Fruit fly (Drosophila melanogaster) whole organism, embryonic: ENCODE measurements around the gene Sec3.

ENCODE experiments used
- BEAF-32 ChIP-seq: fragments of 200-800 bp; sonication (Bioruptor generic); optimal IDR thresholded peaks from 3 replicates; lab custom pipeline; 2017; ENCODE audit warnings: missing biosample characterization, missing genetic modification characterization, mild to moderate bottlenecking, moderate library complexity, missing genetic modification reagents
- CG11247 ChIP-seq: fragments of 200-800 bp; sonication (Bioruptor generic); IDR thresholded peaks from 2 replicates; pipeline ENCODE4 v1.3.6; 2022; ENCODE audit warnings: missing biosample characterization, missing genetic modification characterization
- CG13123 ChIP-seq: fragments of 200-800 bp; sonication (Bioruptor generic); optimal IDR thresholded peaks from 2 replicates; lab custom pipeline; 2016; ENCODE audit warnings: missing biosample characterization, missing genetic modification characterization
- CG13287 ChIP-seq: fragments of 200-800 bp; sonication (Bioruptor generic); IDR thresholded peaks from 2 replicates; pipeline ENCODE4 v1.3.6; 2022; ENCODE audit warnings: missing biosample characterization, missing genetic modification characterization; ENCODE audit not compliant: partially characterized antibody
- CG14667 ChIP-seq: fragments of 200-800 bp; sonication (Bioruptor generic); IDR thresholded peaks from 2 replicates; pipeline ENCODE4 v1.3.6; 2022; ENCODE audit warnings: missing biosample characterization, missing genetic modification characterization
- CG14710 ChIP-seq: fragments of 200-800 bp; sonication (Bioruptor generic); optimal IDR thresholded peaks from 3 replicates; lab custom pipeline; 2019; ENCODE audit warnings: missing biosample characterization, mild to moderate bottlenecking, missing genetic modification characterization, moderate library complexity
- CG15269 ChIP-seq: fragments of 200-800 bp; sonication (Bioruptor generic); optimal IDR thresholded peaks from 2 replicates; lab custom pipeline; 2018; ENCODE audit warnings: missing biosample characterization, mild to moderate bottlenecking, missing genetic modification characterization, moderate library complexity
- CG1529 ChIP-seq: fragments of 200-800 bp; sonication (Bioruptor generic); optimal IDR thresholded peaks from 3 replicates; lab custom pipeline; 2018; ENCODE audit warnings: missing biosample characterization, missing genetic modification characterization
- CG1647 ChIP-seq: fragments of 200-800 bp; sonication (Bioruptor generic); optimal IDR thresholded peaks from 3 replicates; lab custom pipeline; 2016; ENCODE audit warnings: missing biosample characterization, missing genetic modification characterization
- CG2199 ChIP-seq: fragments of 200-800 bp; sonication (Bioruptor generic); IDR thresholded peaks from 3 replicates; pipeline ENCODE4 v1.3.6; 2022; ENCODE audit warnings: missing biosample characterization, missing genetic modification characterization
- CG33213 ChIP-seq: fragments of 200-800 bp; sonication (Bioruptor generic); optimal IDR thresholded peaks from 3 replicates; lab custom pipeline; 2016; ENCODE audit warnings: missing biosample characterization, missing genetic modification characterization
- CG34422 ChIP-seq: fragments of 200-800 bp; sonication (Bioruptor generic); IDR thresholded peaks from 3 replicates; pipeline ENCODE4 v1.3.6; 2022; ENCODE audit warnings: missing biosample characterization, missing genetic modification characterization
- CG4404 ChIP-seq: fragments of 200-800 bp; sonication (Bioruptor generic); IDR thresholded peaks from 2 replicates; pipeline ENCODE4 v1.3.6; 2022; ENCODE audit warnings: missing biosample characterization, missing genetic modification characterization
- CG6791 ChIP-seq: fragments of 200-800 bp; sonication (Bioruptor generic); IDR thresholded peaks from 3 replicates; pipeline ENCODE4 v1.3.6; 2022; ENCODE audit warnings: missing biosample characterization, missing genetic modification characterization; ENCODE audit not compliant: partially characterized antibody
- CG7271 ChIP-seq: fragments of 200-800 bp; sonication (Bioruptor generic); optimal IDR thresholded peaks from 2 replicates; lab custom pipeline; 2018; ENCODE audit warnings: missing biosample characterization, mild to moderate bottlenecking, missing genetic modification characterization, moderate library complexity
- CG7357 ChIP-seq: fragments of 200-800 bp; sonication (Bioruptor generic); IDR thresholded peaks from 3 replicates; pipeline ENCODE4 v1.3.6; 2022; ENCODE audit warnings: missing biosample characterization, missing genetic modification characterization
- CG8924 ChIP-seq: fragments of 200-800 bp; optimal IDR thresholded peaks from 3 replicates; lab custom pipeline; 2019; ENCODE audit warnings: missing biosample characterization, mild to moderate bottlenecking, missing genetic modification characterization, moderate library complexity
- CG9437 ChIP-seq: fragments of 200-800 bp; sonication (Bioruptor generic); optimal IDR thresholded peaks from 2 replicates; lab custom pipeline; 2018; ENCODE audit warnings: missing biosample characterization, mild to moderate bottlenecking, missing genetic modification characterization
- CG9609 ChIP-seq: fragments of 200-800 bp; sonication (Bioruptor generic); optimal IDR thresholded peaks from 3 replicates; lab custom pipeline; 2016; ENCODE audit warnings: missing biosample characterization, missing genetic modification characterization
- CkIIα-i1 ChIP-seq: fragments of 200-800 bp; sonication (Bioruptor generic); IDR thresholded peaks from 2 replicates; pipeline ENCODE4 v1.3.6; 2022; ENCODE audit warnings: missing biosample characterization, missing genetic modification characterization
- Dll ChIP-seq: fragments of 200-800 bp; sonication (Bioruptor generic); IDR thresholded peaks from 4 replicates; pipeline ENCODE4 v1.3.6; 2022; ENCODE audit warnings: missing biosample characterization, missing genetic modification characterization; ENCODE audit not compliant: partially characterized antibody
- HLH4C ChIP-seq: fragments of 200-800 bp; sonication (Bioruptor generic); IDR thresholded peaks from 3 replicates; pipeline ENCODE4 v1.3.6; 2022; ENCODE audit warnings: missing biosample characterization, missing genetic modification characterization; ENCODE audit not compliant: partially characterized antibody
- Max ChIP-seq: fragments of 200-800 bp; sonication (Bioruptor generic); optimal IDR thresholded peaks from 2 replicates; lab custom pipeline; 2016; ENCODE audit warnings: missing biosample characterization, mild to moderate bottlenecking, missing genetic modification characterization
- NK7.1 ChIP-seq: fragments of 200-800 bp; sonication (Bioruptor generic); optimal IDR thresholded peaks from 3 replicates; lab custom pipeline; 2016; ENCODE audit warnings: missing biosample characterization, missing genetic modification characterization
- Pdp1 ChIP-seq, 2 experiments: fragments of 200-800 bp; sonication (Bioruptor generic); optimal IDR thresholded peaks; 3 replicates each; lab custom pipeline; 2016; ENCODE audit warnings: missing biosample characterization in 2 of 2, missing genetic modification characterization in 2 of 2, mild to moderate bottlenecking in 1 of 2, moderate library complexity in 1 of 2
- Scr ChIP-seq: fragments of 200-800 bp; sonication (Bioruptor generic); IDR thresholded peaks from 2 replicates; pipeline ENCODE4 v1.3.6; 2022; ENCODE audit warnings: missing biosample characterization, missing genetic modification characterization; ENCODE audit not compliant: partially characterized antibody
- amos ChIP-seq: fragments of 200-800 bp; sonication (Bioruptor generic); IDR thresholded peaks from 2 replicates; pipeline ENCODE4 v1.3.6; 2022; ENCODE audit warnings: missing biosample characterization, missing genetic modification characterization; ENCODE audit not compliant: partially characterized antibody
- ato ChIP-seq: fragments of 200-800 bp; sonication (Bioruptor generic); IDR thresholded peaks from 2 replicates; pipeline ENCODE4 v1.3.6; 2022; ENCODE audit warnings: missing biosample characterization, missing genetic modification characterization; ENCODE audit not compliant: partially characterized antibody
- bowl ChIP-seq: fragments of 200-800 bp; sonication (Bioruptor generic); IDR thresholded peaks from 2 replicates; pipeline ENCODE4 v1.3.6; 2022; ENCODE audit warnings: missing biosample characterization, missing genetic modification characterization
- chif ChIP-seq, 2 experiments: fragments of 200-800 bp; sonication (Bioruptor generic); optimal IDR thresholded peaks; 3 replicates each; lab custom pipeline; 2016; ENCODE audit warnings: missing biosample characterization in 2 of 2, missing genetic modification characterization in 2 of 2
- chinmo ChIP-seq: fragments of 200-800 bp; sonication (Bioruptor generic); IDR thresholded peaks from 4 replicates; pipeline ENCODE4 v1.3.6; 2022; ENCODE audit warnings: missing biosample characterization, missing genetic modification characterization; ENCODE audit not compliant: partially characterized antibody
- crc ChIP-seq: fragments of 200-800 bp; sonication (Bioruptor generic); optimal IDR thresholded peaks from 2 replicates; lab custom pipeline; 2016; ENCODE audit warnings: missing biosample characterization, missing genetic modification characterization
- crol ChIP-seq: fragments of 200-800 bp; sonication (Bioruptor generic); IDR thresholded peaks from 2 replicates; pipeline ENCODE4 v1.3.6; 2022; ENCODE audit warnings: missing biosample characterization, missing genetic modification characterization
- fru ChIP-seq: fragments of >200 bp; optimal IDR thresholded peaks from 2 replicates; lab custom pipeline; 2017
- gcm2 ChIP-seq: fragments of 200-800 bp; sonication (Bioruptor generic); optimal IDR thresholded peaks from 2 replicates; lab custom pipeline; 2016; ENCODE audit warnings: missing biosample characterization, missing genetic modification characterization
- hb ChIP-seq: fragments of 200-800 bp; sonication (Bioruptor generic); IDR thresholded peaks from 3 replicates; pipeline ENCODE4 v1.3.6; 2022; ENCODE audit warnings: missing biosample characterization, missing genetic modification characterization; ENCODE audit not compliant: partially characterized antibody
- kah ChIP-seq: fragments of 200-800 bp; sonication (Bioruptor generic); optimal IDR thresholded peaks from 2 replicates; lab custom pipeline; 2018; ENCODE audit warnings: missing biosample characterization, mild to moderate bottlenecking, missing genetic modification characterization
- kay ChIP-seq: fragments of 200-800 bp; sonication (Bioruptor generic); optimal IDR thresholded peaks from 2 replicates; lab custom pipeline; 2016; ENCODE audit warnings: missing biosample characterization, missing genetic modification characterization
- lbe ChIP-seq: fragments of 200-800 bp; sonication (Bioruptor generic); optimal IDR thresholded peaks from 2 replicates; lab custom pipeline; 2016; ENCODE audit warnings: missing biosample characterization, mild to moderate bottlenecking, missing genetic modification characterization
- onecut ChIP-seq: fragments of 200-800 bp; sonication (Bioruptor generic); IDR thresholded peaks from 2 replicates; pipeline ENCODE4 v1.3.6; 2022; ENCODE audit warnings: missing biosample characterization, missing genetic modification characterization
- p53 ChIP-seq: fragments of 200-800 bp; sonication (Bioruptor generic); optimal IDR thresholded peaks from 2 replicates; lab custom pipeline; 2016; ENCODE audit warnings: missing biosample characterization, missing genetic modification characterization
- phol ChIP-seq: fragments of 200-800 bp; sonication (Bioruptor generic); optimal IDR thresholded peaks from 3 replicates; lab custom pipeline; 2018; ENCODE audit warnings: missing biosample characterization, mild to moderate bottlenecking, missing genetic modification characterization, moderate library complexity
- pros ChIP-seq: fragments of 200-800 bp; sonication (Bioruptor generic); optimal IDR thresholded peaks from 3 replicates; lab custom pipeline; 2019; ENCODE audit warnings: missing biosample characterization, mild to moderate bottlenecking, missing genetic modification characterization, moderate library complexity
- pzg ChIP-seq: fragments of 200-800 bp; sonication (Bioruptor generic); optimal IDR thresholded peaks from 3 replicates; lab custom pipeline; 2018; ENCODE audit warnings: missing biosample characterization, mild to moderate bottlenecking, missing genetic modification characterization, moderate library complexity
- run ChIP-seq: fragments of 200-800 bp; sonication (Bioruptor generic); optimal IDR thresholded peaks from 3 replicates; lab custom pipeline; 2018; ENCODE audit warnings: missing biosample characterization, mild to moderate bottlenecking, missing genetic modification characterization
- seq ChIP-seq: fragments of 200-800 bp; sonication (Bioruptor generic); IDR thresholded peaks from 2 replicates; pipeline ENCODE4 v1.3.6; 2022; ENCODE audit warnings: missing biosample characterization, missing genetic modification characterization
- sob ChIP-seq: fragments of 200-800 bp; sonication (Bioruptor generic); IDR thresholded peaks from 2 replicates; pipeline ENCODE4 v1.3.6; 2022; ENCODE audit warnings: missing biosample characterization, missing genetic modification characterization
- unc-4 ChIP-seq: fragments of 200-800 bp; sonication (Bioruptor generic); IDR thresholded peaks from 2 replicates; pipeline ENCODE4 v1.3.6; 2022; ENCODE audit warnings: missing biosample characterization, missing genetic modification characterization; ENCODE audit not compliant: partially characterized antibody
- usp ChIP-seq: fragments of >200 bp; optimal IDR thresholded peaks from 2 replicates; lab custom pipeline; 2017; ENCODE audit warnings: missing biosample characterization, missing genetic modification characterization

The Sec3 gene

dm6 chr3L:17404646-17405045 lies 20.4 kb downstream of the Sec3 start (continued):
- TF ChIP-seq kah (GFP tag; lab: Kevin White, UChicago) = no peak
- peak; percentile 9 for TF ChIP-seq CG13123 (GFP tag; lab: Kevin White, UChicago)
- TF ChIP-seq CG14710 = peak; percentile 28
- TF ChIP-seq CG15269 (tag; lab: Kevin White, UChicago) = peak; percentile 54
- TF ChIP-seq pzg (GFP tag; lab: Kevin White, UChicago) = no peak
- TF ChIP-seq Max (GFP tag; lab: Kevin White, UChicago) = peak; percentile 16

- TF ChIP-seq CG11247 (GFP tag; lab: Robert Waterston, UW) (no peak), HLH4C (GFP tag; lab: Robert Waterston, UW) (peak; percentile 33; the same call in 1 of the 3 replicates), CkIIα-i1 (no peak), hb (GFP tag; lab: Robert Waterston, UW) (0 out of 3 replicates have a peak, but pooled peaks have one; percentile 48), gcm2 (no peak), run (tag; lab: Kevin White, UChicago) (no peak), kay (GFP tag; lab: Kevin White, UChicago) (no peak), NK7.1 (no peak), unc-4 (GFP tag; lab: Robert Waterston, UW) (0 out of 2 replicates have a peak, but pooled peaks have one; percentile 35), CG9609 (GFP tag; lab: Kevin White, UChicago) (no peak), CG14667 (GFP tag; lab: Robert Waterston, UW) (no peak), bowl (GFP tag; lab: Robert Waterston, UW) (no peak), BEAF-32 (GFP tag; lab: Kevin White, UChicago) (peak; percentile 35), crc (no peak), ato (GFP tag; lab: Robert Waterston, UW) (no peak), CG8924 (no peak), CG34422 (GFP tag; lab: Robert Waterston, UW) (no peak), CG7357 (GFP tag; lab: Robert Waterston, UW) (no peak), amos (GFP tag; lab: Robert Waterston, UW) (peak; percentile 43; the same call in 1 of the 2 replicates), sob (GFP tag; lab: Robert Waterston, UW) (no peak), p53 (GFP tag; lab: Kevin White, UChicago) (no peak), CG1647 (GFP tag; lab: Kevin White, UChicago) (no peak), CG33213 (GFP tag; lab: Kevin White, UChicago) (no peak), CG4404 (no peak), phol (tag; lab: Kevin White, UChicago) (no peak), CG6791 (GFP tag; lab: Robert Waterston, UW) (0 out of 3 replicates have a peak, but pooled peaks have one; percentile 56), CG13287 (GFP tag; lab: Robert Waterston, UW) (peak; percentile 37; the same call in 1 of the 2 replicates), CG2199 (GFP tag; lab: Robert Waterston, UW) (0 out of 3 replicates have a peak, but pooled peaks have one; percentile 44), usp (no peak), chif (GFP tag; optimal IDR thresholded peaks at IDR 0.05; lab: Kevin White, UChicago) (no peak), CG7271 (no peak), onecut (GFP tag; lab: Robert Waterston, UW) (no peak), seq (GFP tag; lab: Robert Waterston, UW) (no peak), Dll (GFP tag; lab: Robert Waterston, UW) (peak; percentile 54; the same call in 1 of the 4 replicates), crol (GFP tag; lab: Robert Waterston, UW) (peak; percentile 55), CG1529 (GFP tag; lab: Kevin White, UChicago) (no peak), fru (lab: Kevin White, UChicago) (no peak), Pdp1 (GFP tag; optimal IDR thresholded peaks at IDR 0.05; lab: Kevin White, UChicago) (no peak), pros (GFP tag; lab: Kevin White, UChicago) (no peak), CG9437 (no peak), chinmo (GFP tag; lab: Robert Waterston, UW) (0 out of 4 replicates have a peak, but pooled peaks have one; percentile 47), Scr (GFP tag; lab: Robert Waterston, UW) (peak; percentile 54), lbe (no peak)
These were observed 21.7 kb downstream of the Sec3 start for dm6 chr3L:17403268-17403667.
